Worm (Caenorhabditis elegans) whole organism, young adult: ENCODE results near the gene clec-180.

Experiments
- ama-1 ChIP-seq, 3 experiments: fragments of 150-350 bp in 1 of 3; sonication (generic microtip) in 2 of 3; optimal IDR thresholded peaks; 2 replicates each; lab custom pipeline; 2014 to 2018; ENCODE audit warnings: missing biosample characterization in 2 of 3, missing genetic modification characterization in 2 of 3, missing genetic modification reagents in 2 of 3
- atf-7 ChIP-seq: sonication (generic microtip); optimal IDR thresholded peaks from 2 replicates; lab custom pipeline; 2017; ENCODE audit warnings: mild to moderate bottlenecking, missing genetic modification characterization, missing compliant biosample characterization
- let-526 ChIP-seq: fragments of 200-800 bp; sonication (Bioruptor generic); IDR thresholded peaks from 2 replicates; pipeline ENCODE4 v1.3.6; 2022; ENCODE audit warnings: missing genetic modification reagents, missing genetic modification characterization, missing compliant biosample characterization
- mel-28 ChIP-seq: sonication (generic microtip); optimal IDR thresholded peaks from 2 replicates; lab custom pipeline; 2016; ENCODE audit warnings: borderline replicate concordance, mild to moderate bottlenecking, missing genetic modification characterization, missing compliant biosample characterization

The clec-180 gene

DNA sequence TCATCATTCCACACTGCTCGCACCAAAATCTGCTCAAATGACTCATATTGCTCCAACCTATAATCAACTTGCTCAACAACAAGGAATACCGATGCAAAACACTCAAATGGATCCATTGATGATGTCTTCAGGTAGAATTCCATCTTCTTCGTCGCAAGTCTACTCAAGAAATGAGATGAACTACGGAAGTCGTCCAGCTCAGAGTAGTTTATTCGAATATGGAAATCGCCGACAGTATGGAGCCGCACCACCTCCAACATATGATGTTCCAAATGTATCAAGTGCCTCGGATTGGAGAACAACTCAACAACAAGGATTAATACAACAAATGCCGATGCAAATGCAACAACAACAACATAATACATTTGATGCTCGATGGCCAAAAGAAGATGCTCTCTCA, 54.4 kb downstream of the clec-180 start:
- TF ChIP-seq let-526 (GFP tag; lab: Robert Waterston, UW): no peak
- TF ChIP-seq atf-7 (tag; lab: Kevin White, UChicago): no peak
- no peak for TF ChIP-seq mel-28 (tag; lab: Kevin White, UChicago)
- TF ChIP-seq ama-1 (optimal IDR thresholded peaks at IDR 0.05; lab: Kevin White, UChicago): no peak
- no peak for TF ChIP-seq ama-1 (GFP tag; optimal IDR thresholded peaks at IDR 0.05; lab: Kevin White, UChicago)
